Fruit fly (Drosophila melanogaster): Measurements from ENCODE around the gene CG2116.

Gene CG2116

DNA sequence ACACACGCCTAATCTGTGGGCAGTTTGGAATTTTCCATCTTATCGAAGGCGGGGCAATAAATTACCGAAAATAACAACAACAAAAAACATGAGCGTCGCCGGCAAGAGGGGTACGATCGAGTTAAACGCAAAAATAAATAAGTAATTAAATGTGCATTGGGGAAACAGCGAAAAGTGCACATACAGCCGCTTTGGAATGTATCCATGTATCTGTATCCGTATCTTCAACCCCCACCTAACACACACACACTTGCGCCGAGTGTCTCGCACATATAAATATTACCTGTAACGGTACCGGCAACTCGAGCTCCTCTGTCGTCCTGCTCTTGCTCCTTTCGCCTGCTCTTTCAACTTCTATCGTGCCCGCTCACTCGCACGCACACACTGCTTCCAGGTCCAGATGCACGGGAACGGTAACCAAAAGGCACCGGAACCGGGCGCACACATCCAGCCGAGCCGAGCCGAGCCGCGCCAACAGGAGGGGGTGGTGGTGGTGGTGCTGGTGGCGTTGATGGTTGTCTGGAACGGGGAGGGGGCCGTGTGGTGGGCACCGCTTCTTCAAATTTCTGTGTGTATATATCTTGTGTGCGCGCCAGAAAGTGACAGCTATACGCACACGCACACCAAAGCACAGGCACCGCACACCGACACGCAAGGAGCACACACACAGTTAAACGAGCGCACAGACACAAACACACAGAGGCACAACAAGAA is 11.9 kb downstream of the CG2116 start (continued):
- peak; percentile 3 for TF ChIP-seq CG4328 (GFP tag; optimal IDR thresholded peaks at IDR 0.05)
- no peak for TF ChIP-seq CG3163 (GFP tag; optimal IDR thresholded peaks at IDR 0.05)
- no peak for TF ChIP-seq CG32772 (GFP tag; IDR thresholded peaks at IDR 0.05)
- TF ChIP-seq Mrtf (GFP tag; IDR thresholded peaks at IDR 0.05): no peak
- TF ChIP-seq pita (GFP tag; optimal IDR thresholded peaks at IDR 0.05): no peak
- no peak for TF ChIP-seq CG33557 (GFP tag; optimal IDR thresholded peaks at IDR 0.05)
- no peak for TF ChIP-seq CG4404 (GFP tag; IDR thresholded peaks at IDR 0.05)
- TF ChIP-seq kni (GFP tag; optimal IDR thresholded peaks at IDR 0.05): peak; percentile 60
- no peak for TF ChIP-seq sim (GFP tag; IDR thresholded peaks at IDR 0.05)
- TF ChIP-seq lmd (GFP tag; IDR thresholded peaks at IDR 0.05): no peak
- peak; percentile 90 for TF ChIP-seq Deaf1 (tag; optimal IDR thresholded peaks at IDR 0.05)
- TF ChIP-seq Drgx (GFP tag; IDR thresholded peaks at IDR 0.05): peak; percentile 42; the same call in 1 of the 2 replicates
- TF ChIP-seq CG12391 (tag; optimal IDR thresholded peaks at IDR 0.05): no peak
- no peak for TF ChIP-seq Bdp1 (GFP tag; optimal IDR thresholded peaks at IDR 0.05)
- no peak for TF ChIP-seq hbn (GFP tag; IDR thresholded peaks at IDR 0.05; ENCODE audit: partially characterized antibody)
- no peak for TF ChIP-seq Hr39 (optimal IDR thresholded peaks at IDR 0.05)
- no peak for TF ChIP-seq fu2 (GFP tag; optimal IDR thresholded peaks at IDR 0.05)
- TF ChIP-seq Ptx1 (GFP tag; IDR thresholded peaks at IDR 0.05): no peak
- no peak for TF ChIP-seq ttk (GFP tag; IDR thresholded peaks at IDR 0.05)
- TF ChIP-seq CG7963 (GFP tag; IDR thresholded peaks at IDR 0.05; ENCODE audit: partially characterized antibody): no peak
- TF ChIP-seq CG3065 (GFP tag; optimal IDR thresholded peaks at IDR 0.05): no peak
- TF ChIP-seq grn (GFP tag; optimal IDR thresholded peaks at IDR 0.05): no peak
- TF ChIP-seq CG6254 (GFP tag; optimal IDR thresholded peaks at IDR 0.05): no peak
- TF ChIP-seq HHEX (GFP tag; optimal IDR thresholded peaks at IDR 0.05): no peak
- no peak for TF ChIP-seq grau (tag; optimal IDR thresholded peaks at IDR 0.05)
- TF ChIP-seq Ada2b (GFP tag; IDR thresholded peaks at IDR 0.05): no peak
- TF ChIP-seq ap (GFP tag; IDR thresholded peaks at IDR 0.05): no peak
- TF ChIP-seq ci (GFP tag; IDR thresholded peaks at IDR 0.05): 0 out of 3 replicates have a peak, but pooled peaks have one; percentile 48
- TF ChIP-seq btn (GFP tag; optimal IDR thresholded peaks at IDR 0.05): no peak
- peak; percentile 21; the same call in 1 of the 2 replicates for TF ChIP-seq Xrp1 (GFP tag; IDR thresholded peaks at IDR 0.05)
- peak; percentile 5 for TF ChIP-seq bab2 (GFP tag; optimal IDR thresholded peaks at IDR 0.05)
- no peak for TF ChIP-seq stwl (tag; optimal IDR thresholded peaks at IDR 0.05)
- TF ChIP-seq inv (GFP tag; IDR thresholded peaks at IDR 0.05; ENCODE audit: partially characterized antibody): no peak
- TF ChIP-seq Chrac-16 (GFP tag; optimal IDR thresholded peaks at IDR 0.05): no peak
- no peak for TF ChIP-seq ken (GFP tag; IDR thresholded peaks at IDR 0.05)
- TF ChIP-seq Scr (GFP tag; IDR thresholded peaks at IDR 0.05; ENCODE audit: partially characterized antibody): peak; percentile 17; the same call in 1 of the 2 replicates
- TF ChIP-seq Hr3 (GFP tag; optimal IDR thresholded peaks at IDR 0.05): no peak
- TF ChIP-seq CG7987 (GFP tag; optimal IDR thresholded peaks at IDR 0.05): no peak
- peak; percentile 16 for TF ChIP-seq Xbp1 (GFP tag; optimal IDR thresholded peaks at IDR 0.05)
- TF ChIP-seq PHDP (tag; optimal IDR thresholded peaks at IDR 0.05): no peak
- TF ChIP-seq CG11504 (tag; optimal IDR thresholded peaks at IDR 0.05): peak; percentile 24
- TF ChIP-seq D19A (tag; optimal IDR thresholded peaks at IDR 0.05): no peak
- TF ChIP-seq sug (tag; optimal IDR thresholded peaks at IDR 0.05): peak; percentile 10
- TF ChIP-seq CG11085 (GFP tag; IDR thresholded peaks at IDR 0.05): no peak
- TF ChIP-seq CG9876 (GFP tag; optimal IDR thresholded peaks at IDR 0.05): no peak
- TF ChIP-seq ems (GFP tag; optimal IDR thresholded peaks at IDR 0.05): peak; percentile 15
- TF ChIP-seq CoRest (tag; optimal IDR thresholded peaks at IDR 0.05): no peak
- no peak for TF ChIP-seq eyg (GFP tag; optimal IDR thresholded peaks at IDR 0.05)
- TF ChIP-seq crc (GFP tag; optimal IDR thresholded peaks at IDR 0.05): peak; percentile 11
- TF ChIP-seq gcm (GFP tag; optimal IDR thresholded peaks at IDR 0.05): no peak
- TF ChIP-seq Pdp1 (GFP tag; optimal IDR thresholded peaks at IDR 0.05): peak; percentile 19 to 29
